Worm (Caenorhabditis elegans) whole organism, L2 larva: ENCODE measurements around the gene srh-252.

Experiments used
- C34F6.9 ChIP-seq: fragments of 150-350 bp; optimal IDR thresholded peaks from 2 replicates; lab custom pipeline; 2014; ENCODE audit warnings: missing biosample characterization, missing genetic modification characterization
- Y55F3AM.14 ChIP-seq: fragments of 200-800 bp; sonication (Bioruptor generic); optimal IDR thresholded peaks from 2 replicates; lab custom pipeline; 2018; ENCODE audit warnings: mild to moderate bottlenecking, missing genetic modification characterization, missing compliant biosample characterization
- ZK546.5 ChIP-seq: sonication (generic microtip); optimal IDR thresholded peaks from 2 replicates; lab custom pipeline; 2017; ENCODE audit warnings: missing biosample characterization, missing genetic modification characterization
- ama-1 ChIP-seq: fragments of 150-350 bp; optimal IDR thresholded peaks from 2 replicates; lab custom pipeline; 2018; ENCODE audit warnings: inconsistent platforms
- blmp-1 ChIP-seq: sonication (generic microtip); optimal IDR thresholded peaks from 2 replicates; lab custom pipeline; 2017; ENCODE audit warnings: missing genetic modification characterization, mild to moderate bottlenecking, missing compliant biosample characterization, antibody characterized with exemption, moderate library complexity; ENCODE audit not compliant: insufficient read depth
- ceh-16 ChIP-seq: fragments of 150-350 bp; optimal IDR thresholded peaks from 2 replicates; lab custom pipeline; 2014; ENCODE audit warnings: missing biosample characterization, missing genetic modification characterization
- ceh-82 ChIP-seq: fragments of 150-350 bp; optimal IDR thresholded peaks from 2 replicates; lab custom pipeline; 2014; ENCODE audit warnings: missing biosample characterization, missing genetic modification characterization
- crh-2 ChIP-seq: sonication (generic microtip); optimal IDR thresholded peaks from 2 replicates; lab custom pipeline; 2017; ENCODE audit warnings: missing biosample characterization, missing genetic modification characterization
- dmd-4 ChIP-seq: sonication (generic microtip); optimal IDR thresholded peaks from 2 replicates; lab custom pipeline; 2017; ENCODE audit warnings: missing biosample characterization, missing genetic modification characterization
- egl-27 ChIP-seq: sonication (generic microtip); optimal IDR thresholded peaks from 3 replicates; lab custom pipeline; 2017; ENCODE audit warnings: missing biosample characterization, missing genetic modification reagents, missing genetic modification characterization
- fos-1 ChIP-seq: fragments of 150-350 bp; optimal IDR thresholded peaks from 2 replicates; lab custom pipeline; 2014; ENCODE audit warnings: missing biosample characterization, missing genetic modification characterization
- gmeb-1 ChIP-seq: fragments of 150-350 bp; optimal IDR thresholded peaks from 2 replicates; lab custom pipeline; 2014; ENCODE audit warnings: missing biosample characterization, missing genetic modification characterization
- lin-11 ChIP-seq: fragments of 150-350 bp; sonication (generic microtip); optimal IDR thresholded peaks from 2 replicates; lab custom pipeline; 2014; ENCODE audit warnings: missing biosample characterization, missing genetic modification characterization, inconsistent platforms, mixed read lengths
- lin-13 ChIP-seq: fragments of 150-350 bp; optimal IDR thresholded peaks from 2 replicates; lab custom pipeline; 2014; ENCODE audit warnings: missing biosample characterization, missing genetic modification reagents, missing genetic modification characterization
- mab-5 ChIP-seq: fragments of 150-350 bp; optimal IDR thresholded peaks from 2 replicates; lab custom pipeline; 2014; ENCODE audit warnings: missing biosample characterization, missing genetic modification characterization
- mbf-1 ChIP-seq: sonication (generic microtip); optimal IDR thresholded peaks from 2 replicates; lab custom pipeline; 2017; ENCODE audit warnings: missing biosample characterization, missing genetic modification characterization
- mdl-1 ChIP-seq, 2 experiments: fragments of 150-350 bp in 1 of 2; sonication (generic microtip) in 1 of 2; optimal IDR thresholded peaks; 2 replicates each; lab custom pipeline; 2017; ENCODE audit warnings: missing biosample characterization in 2 of 2, missing genetic modification characterization in 2 of 2
- nhr-11 ChIP-seq: fragments of 150-350 bp; optimal IDR thresholded peaks from 2 replicates; lab custom pipeline; 2014; ENCODE audit warnings: missing biosample characterization, missing genetic modification characterization
- nhr-12 ChIP-seq: fragments of 150-350 bp; optimal IDR thresholded peaks from 2 replicates; lab custom pipeline; 2014; ENCODE audit warnings: missing biosample characterization, missing genetic modification characterization
- nhr-129 ChIP-seq: fragments of 150-350 bp; optimal IDR thresholded peaks from 2 replicates; lab custom pipeline; 2014; ENCODE audit warnings: missing biosample characterization, missing genetic modification characterization
- nhr-23 ChIP-seq: fragments of 150-350 bp; optimal IDR thresholded peaks from 2 replicates; lab custom pipeline; 2014; ENCODE audit warnings: missing biosample characterization, missing genetic modification reagents, missing genetic modification characterization
- nhr-25 ChIP-seq: fragments of 150-350 bp; sonication (generic microtip); optimal IDR thresholded peaks from 3 replicates; lab custom pipeline; 2014; ENCODE audit warnings: missing biosample characterization, missing genetic modification characterization
- nhr-6 ChIP-seq: fragments of 150-350 bp; optimal IDR thresholded peaks from 2 replicates; lab custom pipeline; 2014; ENCODE audit warnings: missing biosample characterization, missing genetic modification characterization
- nhr-77 ChIP-seq: fragments of 150-350 bp; optimal IDR thresholded peaks from 2 replicates; lab custom pipeline; 2014; ENCODE audit warnings: missing biosample characterization, missing genetic modification characterization
- peb-1 ChIP-seq: fragments of 150-350 bp; optimal IDR thresholded peaks from 2 replicates; lab custom pipeline; 2014; ENCODE audit warnings: missing biosample characterization, missing genetic modification characterization
- sem-4 ChIP-seq: fragments of 150-350 bp; optimal IDR thresholded peaks from 2 replicates; lab custom pipeline; 2014; ENCODE audit warnings: missing biosample characterization, missing genetic modification reagents, missing genetic modification characterization
- skn-1 ChIP-seq: sonication (generic microtip); optimal IDR thresholded peaks from 2 replicates; lab custom pipeline; 2017; ENCODE audit warnings: missing biosample characterization, missing genetic modification characterization
- sma-9 ChIP-seq, 2 experiments: fragments of 150-350 bp in 1 of 2; sonication (generic microtip) in 1 of 2; optimal IDR thresholded peaks; 2 replicates each; lab custom pipeline; 2014 to 2016; ENCODE audit warnings: missing genetic modification characterization in 2 of 2, mild to moderate bottlenecking in 1 of 2, missing biosample characterization in 1 of 2, missing compliant biosample characterization in 1 of 2, missing genetic modification reagents in 1 of 2, moderate library complexity in 1 of 2
- snpc-4 ChIP-seq: fragments of 150-350 bp; optimal IDR thresholded peaks from 2 replicates; lab custom pipeline; 2014; ENCODE audit warnings: missing biosample characterization, missing genetic modification characterization
- unc-55 ChIP-seq: fragments of 150-350 bp; sonication (generic microtip); optimal IDR thresholded peaks from 3 replicates; lab custom pipeline; 2014; ENCODE audit warnings: missing biosample characterization, missing genetic modification reagents, missing genetic modification characterization
- unc-62 ChIP-seq: fragments of 150-350 bp; optimal IDR thresholded peaks from 2 replicates; lab custom pipeline; 2014; ENCODE audit warnings: missing biosample characterization, missing genetic modification reagents, missing genetic modification characterization
- zag-1 ChIP-seq: fragments of 150-350 bp; optimal IDR thresholded peaks from 2 replicates; lab custom pipeline; 2014; ENCODE audit warnings: missing biosample characterization, missing genetic modification characterization
- ztf-1 ChIP-seq: fragments of 200-800 bp; sonication (Bioruptor generic); conservative IDR thresholded peaks from 2 replicates; pipeline ENCODE4 v1.3.6; 2022; ENCODE audit warnings: missing genetic modification characterization, missing compliant biosample characterization
- ztf-11 ChIP-seq: sonication (generic microtip); optimal IDR thresholded peaks from 2 replicates; lab custom pipeline; 2017; ENCODE audit warnings: missing biosample characterization, missing genetic modification characterization

The srh-252 gene

DNA sequence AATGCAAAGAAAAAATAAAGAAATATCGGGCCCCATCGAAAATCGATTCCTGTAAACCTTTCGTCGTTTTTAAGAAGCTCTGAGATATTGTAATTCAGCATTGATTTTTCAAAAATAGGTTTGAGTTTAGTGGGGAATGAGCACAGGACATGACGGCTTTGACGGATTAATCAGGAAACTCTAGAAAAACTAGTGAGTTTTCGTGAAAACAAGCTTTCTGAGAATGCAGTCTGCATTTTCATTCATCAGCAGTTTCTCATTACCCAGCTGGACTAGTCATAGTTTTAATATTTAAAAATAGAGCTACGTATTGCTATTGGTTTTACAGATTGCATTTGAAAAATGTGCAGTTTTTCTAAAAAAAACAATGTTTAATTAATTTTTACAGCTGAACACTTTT, 31.0 kb downstream of the srh-252 start, which contains the start of gene srz-47:
Gene srz-47, minus strand, starts transcription at position 101 of the 400 bp plus-strand sequence.
- TF ChIP-seq crh-2 (tag; lab: Kevin White, UChicago) (no peak), ztf-11 (tag; lab: Kevin White, UChicago) (no peak), lin-11 (no peak), gmeb-1 (no peak), ZK546.5 (tag; lab: Kevin White, UChicago) (no peak), unc-55 (no peak), ceh-82 (tag; lab: Kevin White, UChicago) (no peak), nhr-129 (tag; lab: Kevin White, UChicago) (no peak), peb-1 (no peak), ama-1 (no peak), nhr-23 (tag; lab: Kevin White, UChicago) (no peak), unc-62 (GFP tag; lab: Kevin White, UChicago) (no peak), dmd-4 (tag; lab: Kevin White, UChicago) (no peak), Y55F3AM.14 (GFP tag; lab: Kevin White, UChicago) (no peak), mbf-1 (no peak), nhr-77 (tag; lab: Kevin White, UChicago) (no peak), sem-4 (tag; lab: Kevin White, UChicago) (no peak), nhr-11 (tag; lab: Kevin White, UChicago) (no peak)
- TF ChIP-seq, all 48 proteins: peak for 0

DNA sequence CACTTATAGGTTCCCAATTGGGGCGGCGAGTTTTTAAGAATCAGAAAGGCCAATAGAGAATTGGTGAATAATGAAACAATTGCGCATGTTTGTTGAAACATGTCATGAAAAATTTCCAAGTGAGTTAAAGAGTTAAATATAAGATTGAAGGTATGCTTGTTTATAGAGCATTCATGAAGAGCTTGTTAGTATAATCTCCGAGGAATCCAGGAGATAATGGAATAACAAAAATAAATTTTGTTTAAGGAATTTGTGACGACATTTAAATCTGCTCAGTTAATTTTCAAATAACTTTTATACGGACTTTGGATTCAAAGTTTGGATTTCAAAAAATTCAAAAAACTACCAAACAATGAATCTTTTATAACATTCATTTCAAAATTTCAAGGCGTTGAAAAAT, 32.8 kb downstream of the srh-252 start, which contains the start of gene str-199:
Gene str-199, minus strand, starts transcription at position 101 of the 400 bp plus-strand sequence.
- TF ChIP-seq fos-1 (no peak), mab-5 (tag; lab: Kevin White, UChicago) (no peak), ceh-16 (tag; lab: Kevin White, UChicago) (no peak), skn-1 (tag; lab: Kevin White, UChicago) (no peak), nhr-12 (no peak), sma-9 (GFP tag; optimal IDR thresholded peaks at IDR 0.05; lab: Kevin White, UChicago) (no peak), sma-9 (tag; optimal IDR thresholded peaks at IDR 0.05; lab: Kevin White, UChicago) (no peak), mdl-1 (tag; optimal IDR thresholded peaks at IDR 0.05; lab: Kevin White, UChicago) (no peak), ceh-82 (tag; lab: Kevin White, UChicago) (no peak), ztf-11 (tag; lab: Kevin White, UChicago) (no peak), ztf-1 (no peak)

- no peak for TF ChIP-seq sem-4 (tag; lab: Kevin White, UChicago)
- no peak for TF ChIP-seq unc-55
- TF ChIP-seq fos-1: no peak
- TF ChIP-seq sma-9 (GFP tag; optimal IDR thresholded peaks at IDR 0.05; lab: Kevin White, UChicago): no peak
- no peak for TF ChIP-seq sma-9 (tag; optimal IDR thresholded peaks at IDR 0.05; lab: Kevin White, UChicago)
- no peak for TF ChIP-seq nhr-6 (tag; lab: Kevin White, UChicago)
- TF ChIP-seq zag-1 (tag; lab: Kevin White, UChicago): no peak
- no peak for TF ChIP-seq gmeb-1
- no peak for TF ChIP-seq blmp-1 (tag; lab: Kevin White, UChicago)
- no peak for TF ChIP-seq Y55F3AM.14 (GFP tag; lab: Kevin White, UChicago)
These were observed 41.2 kb downstream of the srh-252 start, which contains the start of gene srh-159 for ce11 chrV:17182045-17182444. TSS of gene srh-159 (plus strand) at chrV:17182345.

DNA sequence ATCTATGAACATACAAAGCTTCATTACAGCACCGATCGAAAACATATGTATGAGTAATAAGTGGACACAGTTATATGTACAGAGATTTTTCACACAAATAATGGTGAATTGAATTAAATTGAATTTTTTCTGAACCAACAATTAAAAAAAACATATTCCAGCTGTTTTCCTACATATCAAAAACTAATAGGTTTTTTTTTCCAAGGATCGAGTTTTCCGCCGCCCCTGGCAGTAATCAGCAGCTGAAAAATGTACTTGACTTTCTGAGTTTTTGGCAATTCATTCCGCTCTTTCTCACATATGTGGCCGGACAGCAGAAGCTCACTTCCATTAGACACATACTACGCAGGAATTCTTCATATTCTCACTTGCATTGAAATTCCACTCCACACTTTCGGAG, 44.7 kb downstream of the srh-252 start, which contains the start of gene srh-174:
Gene srh-174, plus strand, starts transcription at position 301 of the 400 bp plus-strand sequence.
- no peak for TF ChIP-seq skn-1 (tag; lab: Kevin White, UChicago)

- TF ChIP-seq snpc-4 (tag; lab: Kevin White, UChicago) (no peak), zag-1 (tag; lab: Kevin White, UChicago) (no peak)
- TF ChIP-seq, all 48 proteins: peak for 0
These were observed 45.2 kb downstream of the srh-252 start, which contains the start of gene srsx-1 for ce11 chrV:17177967-17178366. TSS of gene srsx-1 (minus strand) at chrV:17178067.

ce11 chrV:17173738-17174137, 49.5 kb downstream of the srh-252 start, which contains the start of gene srbc-25:
TSS of gene srbc-25 (plus strand) at chrV:17174038.
- TF ChIP-seq Y55F3AM.14 (GFP tag; lab: Kevin White, UChicago): no peak
- no peak for TF ChIP-seq mab-5 (tag; lab: Kevin White, UChicago)
- no peak for TF ChIP-seq C34F6.9 (tag; lab: Kevin White, UChicago)
- TF ChIP-seq egl-27 (tag; lab: Kevin White, UChicago): no peak
- no peak for TF ChIP-seq unc-62 (GFP tag; lab: Kevin White, UChicago)
- TF ChIP-seq lin-13 (GFP tag; lab: Kevin White, UChicago): no peak
- no peak for TF ChIP-seq sem-4 (tag; lab: Kevin White, UChicago)
- no peak for TF ChIP-seq nhr-129 (tag; lab: Kevin White, UChicago)
- TF ChIP-seq nhr-25 (tag; lab: Kevin White, UChicago): no peak
